Fruit fly (Drosophila melanogaster): Measurements from ENCODE around the gene moi.

moi gene

DNA sequence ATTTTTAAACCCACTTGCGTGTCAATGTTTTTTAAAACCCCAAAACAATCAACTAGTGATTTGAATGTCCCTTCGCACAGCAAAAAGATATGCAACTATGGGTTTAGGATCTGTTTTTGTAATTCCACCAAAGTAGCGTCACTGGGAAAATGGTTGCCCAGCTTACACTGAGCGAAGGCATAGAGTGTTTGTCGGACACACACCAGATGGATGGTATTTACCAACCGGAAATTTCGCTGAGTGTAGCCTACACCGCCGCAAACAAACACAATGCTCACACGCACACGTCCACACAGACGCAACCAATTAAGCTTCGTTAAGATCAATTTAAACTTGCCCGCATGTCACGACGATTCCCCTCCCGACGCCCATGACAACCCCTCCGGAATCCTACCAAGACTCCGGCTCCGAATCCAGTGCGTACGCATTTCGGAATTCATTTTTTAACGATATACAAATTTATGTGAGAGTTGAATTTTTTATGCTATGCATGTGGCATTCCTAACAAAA is 26.6 kb upstream of the moi start (continued):
- TF ChIP-seq Atf6 (GFP tag; IDR thresholded peaks at IDR 0.05) (peak; percentile 45; the same call in 1 of the 2 replicates), H2.0 (GFP tag; IDR thresholded peaks at IDR 0.05) (no peak), CG2120 (GFP tag; optimal IDR thresholded peaks at IDR 0.05) (peak; percentile 35), Lim3 (GFP tag; IDR thresholded peaks at IDR 0.05) (no peak), eyg (GFP tag; optimal IDR thresholded peaks at IDR 0.05) (no peak), CG12104 (GFP tag; optimal IDR thresholded peaks at IDR 0.05) (no peak), dan (GFP tag; IDR thresholded peaks at IDR 0.05) (no peak), Rfx (GFP tag; IDR thresholded peaks at IDR 0.05) (peak; percentile 31; the same call in 1 of the 2 replicates), jigr1 (GFP tag; IDR thresholded peaks at IDR 0.05) (no peak), row (GFP tag; IDR thresholded peaks at IDR 0.05) (peak; percentile 43; the same call in 1 of the 3 replicates), insv (GFP tag; optimal IDR thresholded peaks at IDR 0.05) (no peak), ci (GFP tag; IDR thresholded peaks at IDR 0.05) (peak; percentile 49; the same call in 1 of the 3 replicates), grau (tag; optimal IDR thresholded peaks at IDR 0.05) (no peak), sens-2 (GFP tag; IDR thresholded peaks at IDR 0.05) (no peak), CG13287 (GFP tag; IDR thresholded peaks at IDR 0.05; ENCODE audit: partially characterized antibody) (no peak), Sry-β (GFP tag; optimal IDR thresholded peaks at IDR 0.05) (no peak), Lhr (GFP tag; optimal IDR thresholded peaks at IDR 0.05) (no peak)

- TF ChIP-seq Mrtf (GFP tag; IDR thresholded peaks at IDR 0.05) (no peak), CG10543 (GFP tag; optimal IDR thresholded peaks at IDR 0.05) (no peak), Fer2 (tag; optimal IDR thresholded peaks at IDR 0.05) (no peak), CG14441 (GFP tag; IDR thresholded peaks at IDR 0.05) (no peak), chm (GFP tag; IDR thresholded peaks at IDR 0.05) (no peak), Asciz (GFP tag; optimal IDR thresholded peaks at IDR 0.05) (no peak), trem (tag; optimal IDR thresholded peaks at IDR 0.05) (peak; percentile 13), CG6683 (GFP tag; optimal IDR thresholded peaks at IDR 0.05) (no peak), Dip3 (GFP tag; optimal IDR thresholded peaks at IDR 0.05) (no peak), amos (GFP tag; IDR thresholded peaks at IDR 0.05; ENCODE audit: partially characterized antibody) (no peak), sqz (GFP tag; optimal IDR thresholded peaks at IDR 0.05) (no peak), CG3847 (GFP tag; IDR thresholded peaks at IDR 0.05) (no peak), CG10979 (tag; optimal IDR thresholded peaks at IDR 0.05) (no peak), CG6791 (GFP tag; IDR thresholded peaks at IDR 0.05; ENCODE audit: partially characterized antibody) (0 out of 3 replicates have a peak, but pooled peaks have one; percentile 27), CG5180 (GFP tag; optimal IDR thresholded peaks at IDR 0.05) (no peak), CG31441 (GFP tag; IDR thresholded peaks at IDR 0.05) (no peak), CG2129 (GFP tag; IDR thresholded peaks at IDR 0.05; ENCODE audit: partially characterized antibody) (no peak), pzg (GFP tag; optimal IDR thresholded peaks at IDR 0.05) (peak; percentile 37), br (optimal IDR thresholded peaks at IDR 0.05) (no peak), CG3407 (GFP tag; optimal IDR thresholded peaks at IDR 0.05) (no peak), oc (tag; optimal IDR thresholded peaks at IDR 0.05) (no peak), z (GFP tag; IDR thresholded peaks at IDR 0.05) (no peak), CG1233 (GFP tag; optimal IDR thresholded peaks at IDR 0.05) (no peak), ssp (GFP tag; IDR thresholded peaks at IDR 0.05) (peak; percentile 84), gcm (GFP tag; optimal IDR thresholded peaks at IDR 0.05) (no peak), CG10267 (tag; optimal IDR thresholded peaks at IDR 0.05) (no peak), exex (tag; optimal IDR thresholded peaks at IDR 0.05) (peak; percentile 9), HLHmδ (GFP tag; optimal IDR thresholded peaks at IDR 0.05) (no peak), CG9797 (GFP tag; optimal IDR thresholded peaks at IDR 0.05) (no peak), CG16863 (GFP tag; optimal IDR thresholded peaks at IDR 0.05) (no peak), CG2712 (tag; optimal IDR thresholded peaks at IDR 0.05) (no peak), cato (GFP tag; optimal IDR thresholded peaks at IDR 0.05; ENCODE audit: borderline replicate concordance) (no peak), pan (optimal IDR thresholded peaks at IDR 0.05) (no peak), pan (GFP tag; optimal IDR thresholded peaks at IDR 0.05 in 1 of 2, IDR thresholded peaks at IDR 0.05 in 1 of 2) (no peak)
Observed at dm6 chr3R:18230229-18230628, 25.1 kb upstream of the moi start.

All from whole organism, embryonic.